Fruit fly (Drosophila melanogaster): ENCODE results near the gene CG17224.

- TF ChIP-seq usp (GFP tag; optimal IDR thresholded peaks at IDR 0.05) (no peak), Dll (optimal IDR thresholded peaks at IDR 0.05) (no peak)
Observed at dm6 chr2L:3022986-3023385, 4.9 kb upstream of the CG17224 start, which contains the start of the genes alpha4GT1 and Prp40.
